Worm (Caenorhabditis elegans) whole organism, midembryonic: Measurements from ENCODE around the gene C14E2.7.

Source experiments
- flt-1 ChIP-seq: fragments of 200-800 bp; sonication (Bioruptor generic); IDR thresholded peaks from 2 replicates; pipeline ENCODE4 v1.3.6; 2022; ENCODE audit warnings: missing genetic modification characterization, missing compliant biosample characterization
- klf-2 ChIP-seq: fragments of 200-800 bp; sonication (Bioruptor generic); conservative IDR thresholded peaks from 2 replicates; pipeline ENCODE4 v1.3.6; 2022; ENCODE audit warnings: missing genetic modification reagents, missing genetic modification characterization, missing compliant biosample characterization
- ref-1 ChIP-seq: fragments of 200-800 bp; sonication (Bioruptor generic); conservative IDR thresholded peaks from 2 replicates; pipeline ENCODE4 v1.3.6; 2022; ENCODE audit warnings: missing genetic modification reagents, missing genetic modification characterization, missing compliant biosample characterization
- tab-1 ChIP-seq: fragments of 200-800 bp; sonication (Bioruptor generic); IDR thresholded peaks from 2 replicates; pipeline ENCODE4 v1.3.6; 2022; ENCODE audit warnings: missing genetic modification characterization, missing compliant biosample characterization
- ztf-23 ChIP-seq: fragments of 200-800 bp; sonication (Bioruptor generic); IDR thresholded peaks from 2 replicates; pipeline ENCODE4 v1.3.6; 2022; ENCODE audit warnings: missing genetic modification reagents, missing genetic modification characterization, missing compliant biosample characterization
- ztf-29 ChIP-seq: fragments of 200-800 bp; sonication (Bioruptor generic); IDR thresholded peaks from 2 replicates; pipeline ENCODE4 v1.3.6; 2022; ENCODE audit warnings: missing genetic modification reagents, missing genetic modification characterization, missing compliant biosample characterization

DNA sequence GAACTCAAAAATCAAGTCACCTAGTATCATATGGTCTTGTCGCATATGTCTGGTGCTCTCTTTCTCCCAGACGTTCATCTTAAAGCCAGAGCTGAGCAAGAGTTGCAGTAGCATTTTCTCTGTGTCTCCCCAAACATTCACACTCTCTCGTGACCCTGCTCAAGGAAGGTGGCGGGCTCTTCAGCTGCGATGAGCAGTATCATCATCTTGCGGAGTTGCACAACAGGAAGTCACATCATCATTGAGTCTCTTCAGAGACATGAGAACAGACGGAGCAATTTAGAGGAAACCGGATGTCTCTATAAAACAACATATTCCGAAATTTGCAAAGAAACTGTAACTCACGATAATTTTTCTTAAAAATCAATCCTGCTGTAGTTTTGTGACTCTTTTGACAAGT, 17.7 kb upstream of the C14E2.7 start:
- TF ChIP-seq tab-1 (GFP tag; lab: Robert Waterston, UW), result no peak
- TF ChIP-seq klf-2 (GFP tag; lab: Robert Waterston, UW), result no peak
- no peak for TF ChIP-seq ztf-29 (GFP tag; lab: Robert Waterston, UW)
- TF ChIP-seq flt-1 (GFP tag; lab: Robert Waterston, UW), result no peak
- TF ChIP-seq ztf-23 (GFP tag; lab: Robert Waterston, UW), result no peak
- no peak for TF ChIP-seq ref-1 (GFP tag; lab: Robert Waterston, UW)
